Fruit fly (Drosophila melanogaster) whole organism, embryonic: Measurements from ENCODE around the gene spidey.

Source experiments
- Atf6 ChIP-seq: fragments of 200-800 bp; sonication (Bioruptor generic); IDR thresholded peaks from 2 replicates; pipeline ENCODE4 v1.3.6; 2022; ENCODE audit warnings: missing biosample characterization, missing genetic modification characterization
- B-H2 ChIP-seq: fragments of 200-800 bp; sonication (Bioruptor generic); optimal IDR thresholded peaks from 2 replicates; lab custom pipeline; 2018; ENCODE audit warnings: missing biosample characterization, mild to moderate bottlenecking, missing genetic modification characterization
- BtbVII ChIP-seq: fragments of 200-800 bp; sonication (Bioruptor generic); optimal IDR thresholded peaks from 3 replicates; lab custom pipeline; 2017; ENCODE audit warnings: missing biosample characterization, mild to moderate bottlenecking, missing genetic modification characterization
- CG10147 ChIP-seq: fragments of 200-800 bp; sonication (Bioruptor generic); optimal IDR thresholded peaks from 2 replicates; lab custom pipeline; 2019; ENCODE audit warnings: missing biosample characterization, mild to moderate bottlenecking, missing genetic modification characterization, moderate library complexity
- CG10543 ChIP-seq: fragments of 200-800 bp; sonication (Bioruptor generic); optimal IDR thresholded peaks from 3 replicates; lab custom pipeline; 2017; ENCODE audit warnings: missing biosample characterization, mild to moderate bottlenecking, missing genetic modification characterization, moderate library complexity
- CG12744 ChIP-seq: fragments of 200-800 bp; sonication (Bioruptor generic); optimal IDR thresholded peaks from 2 replicates; lab custom pipeline; 2016; ENCODE audit warnings: missing biosample characterization, missing genetic modification characterization
- CG13775 ChIP-seq: fragments of 200-800 bp; sonication (Bioruptor generic); optimal IDR thresholded peaks from 3 replicates; lab custom pipeline; 2017; ENCODE audit warnings: missing biosample characterization, mild to moderate bottlenecking, missing genetic modification characterization
- CG14667 ChIP-seq: fragments of 200-800 bp; sonication (Bioruptor generic); IDR thresholded peaks from 2 replicates; pipeline ENCODE4 v1.3.6; 2022; ENCODE audit warnings: missing biosample characterization, missing genetic modification characterization
- CG15073 ChIP-seq: fragments of 200-800 bp; sonication (Bioruptor generic); optimal IDR thresholded peaks from 2 replicates; lab custom pipeline; 2016; ENCODE audit warnings: missing biosample characterization, missing genetic modification characterization
- CG17829 ChIP-seq: fragments of 200-800 bp; optimal IDR thresholded peaks from 2 replicates; lab custom pipeline; 2019; ENCODE audit warnings: missing biosample characterization, mild to moderate bottlenecking, missing genetic modification characterization, moderate library complexity
- CG18262 ChIP-seq: fragments of 200-800 bp; optimal IDR thresholded peaks from 3 replicates; lab custom pipeline; 2019; ENCODE audit warnings: missing biosample characterization, mild to moderate bottlenecking, missing genetic modification characterization, moderate library complexity
- CG31441 ChIP-seq: fragments of 200-800 bp; sonication (Bioruptor generic); IDR thresholded peaks from 2 replicates; pipeline ENCODE4 v1.3.6; 2022; ENCODE audit warnings: missing biosample characterization, missing genetic modification characterization
- CG32767 ChIP-seq: fragments of 200-800 bp; sonication (Bioruptor generic); IDR thresholded peaks from 2 replicates; pipeline ENCODE4 v1.3.6; 2022; ENCODE audit warnings: missing biosample characterization, missing genetic modification characterization
- CG34422 ChIP-seq: fragments of 200-800 bp; sonication (Bioruptor generic); IDR thresholded peaks from 3 replicates; pipeline ENCODE4 v1.3.6; 2022; ENCODE audit warnings: missing biosample characterization, missing genetic modification characterization
- CG3726 ChIP-seq: fragments of 200-800 bp; sonication (Bioruptor generic); IDR thresholded peaks from 3 replicates; pipeline ENCODE4, ENCODE4 v1.3.6; 2022; ENCODE audit warnings: missing biosample characterization, missing genetic modification characterization
- CG3847 ChIP-seq: fragments of 200-800 bp; sonication (Bioruptor generic); IDR thresholded peaks from 2 replicates; pipeline ENCODE4 v1.3.6; 2022; ENCODE audit warnings: missing biosample characterization, missing genetic modification characterization
- CG6683 ChIP-seq: fragments of 200-800 bp; sonication (Bioruptor generic); optimal IDR thresholded peaks from 2 replicates; lab custom pipeline; 2017; ENCODE audit warnings: missing biosample characterization, mild to moderate bottlenecking, missing genetic modification characterization, missing genetic modification reagents
- CG6791 ChIP-seq: fragments of 200-800 bp; sonication (Bioruptor generic); IDR thresholded peaks from 3 replicates; pipeline ENCODE4 v1.3.6; 2022; ENCODE audit warnings: missing biosample characterization, missing genetic modification characterization; ENCODE audit not compliant: partially characterized antibody
- CG8281 ChIP-seq: fragments of 200-800 bp; sonication (Bioruptor generic); optimal IDR thresholded peaks from 2 replicates; lab custom pipeline; 2018; ENCODE audit warnings: missing biosample characterization, mild to moderate bottlenecking, missing genetic modification characterization, moderate library complexity
- CG9437 ChIP-seq: fragments of 200-800 bp; sonication (Bioruptor generic); optimal IDR thresholded peaks from 2 replicates; lab custom pipeline; 2018; ENCODE audit warnings: missing biosample characterization, mild to moderate bottlenecking, missing genetic modification characterization
- CG9797 ChIP-seq: fragments of 200-800 bp; sonication (Bioruptor generic); optimal IDR thresholded peaks from 3 replicates; lab custom pipeline; 2018; ENCODE audit warnings: missing biosample characterization, mild to moderate bottlenecking, missing genetic modification characterization
- D ChIP-seq, 2 experiments: fragments of 200-800 bp in 1 of 2; fragments of >200 bp in 1 of 2; sonication (Bioruptor generic) in 1 of 2; optimal IDR thresholded peaks; 2 replicates in 1 of 2; 3 replicates in 1 of 2; lab custom pipeline; 2017; ENCODE audit warnings: mild to moderate bottlenecking in 1 of 2, missing biosample characterization in 1 of 2, missing genetic modification characterization in 1 of 2, missing genetic modification reagents in 1 of 2
- Dll ChIP-seq: fragments of 200-800 bp; sonication (Bioruptor generic); IDR thresholded peaks from 4 replicates; pipeline ENCODE4 v1.3.6; 2022; ENCODE audit warnings: missing biosample characterization, missing genetic modification characterization; ENCODE audit not compliant: partially characterized antibody
- Ets97D ChIP-seq: fragments of 200-800 bp; sonication (Bioruptor generic); optimal IDR thresholded peaks from 3 replicates; lab custom pipeline; 2016; ENCODE audit warnings: missing biosample characterization, missing genetic modification characterization
- HmgD ChIP-seq: fragments of 200-800 bp; sonication (Bioruptor generic); optimal IDR thresholded peaks from 3 replicates; lab custom pipeline; 2016; ENCODE audit warnings: missing biosample characterization, missing genetic modification characterization
- Jarid2 ChIP-seq: fragments of 200-800 bp; sonication (Bioruptor generic); optimal IDR thresholded peaks from 3 replicates; lab custom pipeline; 2017; ENCODE audit warnings: mild to moderate bottlenecking, missing biosample characterization, missing genetic modification reagents, missing genetic modification characterization
- Lhr ChIP-seq: fragments of 200-800 bp; sonication (Bioruptor generic); optimal IDR thresholded peaks from 3 replicates; lab custom pipeline; 2017; ENCODE audit warnings: mild to moderate bottlenecking, missing biosample characterization, missing genetic modification reagents, missing genetic modification characterization
- Mad ChIP-seq: fragments of 200-800 bp; sonication (Bioruptor generic); optimal IDR thresholded peaks from 2 replicates; lab custom pipeline; 2016; ENCODE audit warnings: missing biosample characterization, missing genetic modification characterization
- Med ChIP-seq: fragments of 200-800 bp; sonication (Bioruptor generic); peaks from one replicate; lab custom pipeline; 2016; ENCODE audit warnings: missing biosample characterization, missing genetic modification characterization, mild to moderate bottlenecking, inconsistent platforms, moderate library complexity
- NK7.1 ChIP-seq: fragments of 200-800 bp; sonication (Bioruptor generic); optimal IDR thresholded peaks from 3 replicates; lab custom pipeline; 2016; ENCODE audit warnings: missing biosample characterization, missing genetic modification characterization
- Nf-YA ChIP-seq: fragments of 200-800 bp; sonication (Bioruptor generic); IDR thresholded peaks from 2 replicates; pipeline ENCODE4 v1.3.6; 2022; ENCODE audit warnings: missing biosample characterization, missing genetic modification characterization
- Ssrp ChIP-seq: fragments of 200-800 bp; sonication (Bioruptor generic); optimal IDR thresholded peaks from 2 replicates; lab custom pipeline; 2018; ENCODE audit warnings: missing biosample characterization, mild to moderate bottlenecking, missing genetic modification characterization, moderate library complexity
- TFAM ChIP-seq: fragments of 200-800 bp; sonication (Bioruptor generic); optimal IDR thresholded peaks from 2 replicates; lab custom pipeline; 2017; ENCODE audit warnings: missing biosample characterization, missing genetic modification characterization, inconsistent platforms
- Usf ChIP-seq: fragments of 200-800 bp; sonication (Bioruptor generic); optimal IDR thresholded peaks from 2 replicates; lab custom pipeline; 2017; ENCODE audit warnings: missing genotype, missing biosample characterization, missing genetic modification characterization
- Vsx1 ChIP-seq: fragments of 200-800 bp; sonication (Bioruptor generic); optimal IDR thresholded peaks from 2 replicates; lab custom pipeline; 2017; ENCODE audit warnings: missing biosample characterization, mild to moderate bottlenecking, missing genetic modification characterization, missing genetic modification reagents
- dati ChIP-seq: fragments of 200-800 bp; sonication (Bioruptor generic); IDR thresholded peaks from 2 replicates; pipeline ENCODE4 v1.3.6; 2022; ENCODE audit warnings: missing biosample characterization, missing genetic modification characterization
- hbn ChIP-seq: fragments of 200-800 bp; sonication (Bioruptor generic); IDR thresholded peaks from 2 replicates; pipeline ENCODE4 v1.3.6; 2022; ENCODE audit warnings: missing biosample characterization, missing genetic modification characterization; ENCODE audit not compliant: partially characterized antibody
- mam ChIP-seq: fragments of 200-800 bp; sonication (Bioruptor generic); optimal IDR thresholded peaks from 3 replicates; lab custom pipeline; 2016; ENCODE audit warnings: missing biosample characterization, missing genetic modification characterization
- nom ChIP-seq: fragments of 200-800 bp; sonication (Bioruptor generic); optimal IDR thresholded peaks from 2 replicates; lab custom pipeline; 2017; ENCODE audit warnings: missing biosample characterization, missing genetic modification characterization, mild to moderate bottlenecking, moderate library complexity, missing genetic modification reagents
- sc ChIP-seq, 3 experiments: fragments of >200 bp in 2 of 3; fragments of 200-800 bp in 1 of 3; sonication (Bioruptor generic) in 1 of 3; optimal IDR thresholded peaks; 2 replicates in 2 of 3; 3 replicates in 1 of 3; lab custom pipeline; 2017; ENCODE audit warnings: mild to moderate bottlenecking in 1 of 3, missing biosample characterization in 1 of 3, missing genetic modification characterization in 1 of 3, missing genetic modification reagents in 1 of 3
- sens ChIP-seq: fragments of 200-800 bp; sonication (Bioruptor generic); peaks from one replicate; lab custom pipeline; 2016; ENCODE audit warnings: missing biosample characterization, missing genetic modification characterization
- sens-2 ChIP-seq: fragments of 200-800 bp; sonication (Bioruptor generic); IDR thresholded peaks from 2 replicates; pipeline ENCODE4 v1.3.6; 2022; ENCODE audit warnings: missing biosample characterization, missing genetic modification characterization
- sisA ChIP-seq: fragments of 200-800 bp; sonication (Bioruptor generic); IDR thresholded peaks from 2 replicates; pipeline ENCODE4 v1.3.6; 2022; ENCODE audit warnings: missing biosample characterization, missing genetic modification characterization
- sna ChIP-seq: fragments of 200-800 bp; sonication (Bioruptor generic); IDR thresholded peaks from 2 replicates; pipeline ENCODE4 v1.3.6; 2022; ENCODE audit warnings: missing biosample characterization, missing genetic modification characterization; ENCODE audit not compliant: partially characterized antibody
- tin ChIP-seq: fragments of 200-800 bp; sonication (Bioruptor generic); optimal IDR thresholded peaks from 3 replicates; lab custom pipeline; 2016; ENCODE audit warnings: missing biosample characterization, missing genetic modification characterization
- tll ChIP-seq, 2 experiments: fragments of 200-800 bp in 1 of 2; fragments of >200 bp in 1 of 2; sonication (Bioruptor generic) in 1 of 2; optimal IDR thresholded peaks; 2 replicates each; lab custom pipeline; 2017 to 2019; ENCODE audit warnings: missing biosample characterization in 2 of 2, missing genetic modification characterization in 2 of 2, mild to moderate bottlenecking in 1 of 2, moderate library complexity in 1 of 2
- trem ChIP-seq: fragments of 200-800 bp; optimal IDR thresholded peaks from 3 replicates; lab custom pipeline; 2019; ENCODE audit warnings: missing biosample characterization, mild to moderate bottlenecking, missing genetic modification characterization, moderate library complexity
- vnd ChIP-seq: fragments of 200-800 bp; sonication (Bioruptor generic); IDR thresholded peaks from 3 replicates; pipeline ENCODE4 v1.3.6; 2022; ENCODE audit warnings: missing biosample characterization, missing genetic modification characterization; ENCODE audit not compliant: partially characterized antibody
- wor ChIP-seq: fragments of 200-800 bp; sonication (Bioruptor generic); IDR thresholded peaks from 2 replicates; pipeline ENCODE4 v1.3.6; 2022; ENCODE audit warnings: missing biosample characterization, missing genetic modification characterization

spidey gene

dm6 chrX:7934679-7935078, 25.9 kb downstream of the spidey start, which contains the start of gene RpS14b (continued):
- TF ChIP-seq CG12744 = no peak
- no peak for TF ChIP-seq CG3726 (GFP tag; lab: Robert Waterston, UW)
- no peak for TF ChIP-seq D (optimal IDR thresholded peaks at IDR 0.05; lab: Kevin White, UChicago)
- no peak for TF ChIP-seq D (GFP tag; optimal IDR thresholded peaks at IDR 0.05; lab: Kevin White, UChicago)
- peak; percentile 61 for TF ChIP-seq BtbVII (GFP tag; lab: Kevin White, UChicago)
- no peak for TF ChIP-seq tll (GFP tag; optimal IDR thresholded peaks at IDR 0.05; lab: Kevin White, UChicago)
- TF ChIP-seq CG32767 (GFP tag; lab: Robert Waterston, UW) = peak; percentile 51; the same call in 1 of the 2 replicates
- peak; percentile 41; the same call in 1 of the 2 replicates for TF ChIP-seq dati (GFP tag; lab: Robert Waterston, UW)
- TF ChIP-seq Nf-YA = no peak
- peak; percentile 86 for TF ChIP-seq CG34422
- TF ChIP-seq CG3847 (GFP tag; lab: Robert Waterston, UW) = peak; percentile 61
- peak; percentile 47 for TF ChIP-seq mam
- no peak for TF ChIP-seq CG8281 (tag; lab: Kevin White, UChicago)
- TF ChIP-seq CG31441 (GFP tag; lab: Robert Waterston, UW) = 0 out of 2 replicates have a peak, but pooled peaks have one; percentile 27
- peak; percentile 96 for TF ChIP-seq Med (GFP tag; lab: Kevin White, UChicago)
- TF ChIP-seq CG18262 (tag; lab: Kevin White, UChicago) = peak; percentile 22
- no peak for TF ChIP-seq Ssrp (tag; lab: Kevin White, UChicago)
- peak; percentile 54 for TF ChIP-seq Vsx1
- TF ChIP-seq Dll = peak; percentile 70
- peak; percentile 36 for TF ChIP-seq Mad (GFP tag; lab: Kevin White, UChicago)
- peak; percentile 87 for TF ChIP-seq B-H2 (GFP tag; lab: Kevin White, UChicago)
- TF ChIP-seq vnd (GFP tag; lab: Robert Waterston, UW) = peak; percentile 66
- no peak for TF ChIP-seq CG6683 (GFP tag; lab: Kevin White, UChicago)
- no peak for TF ChIP-seq sc (optimal IDR thresholded peaks at IDR 0.05; lab: Kevin White, UChicago)
- peak; percentile 8 for TF ChIP-seq sc (GFP tag; optimal IDR thresholded peaks at IDR 0.05; lab: Kevin White, UChicago)
- TF ChIP-seq sens (GFP tag; lab: Kevin White, UChicago) = peak; percentile 88
- TF ChIP-seq NK7.1 (GFP tag; lab: Kevin White, UChicago) = peak; percentile 43
- no peak; the same call in 1 of the 2 replicates for TF ChIP-seq sna
- TF ChIP-seq sisA (GFP tag; lab: Robert Waterston, UW) = peak; percentile 24; the same call in 1 of the 2 replicates
- TF ChIP-seq CG10147 (GFP tag; lab: Kevin White, UChicago) = no peak
- TF ChIP-seq CG9797 (GFP tag; lab: Kevin White, UChicago) = peak; percentile 48
- peak; percentile 24 for TF ChIP-seq CG17829
- peak; percentile 28 for TF ChIP-seq CG9437 (GFP tag; lab: Kevin White, UChicago)
- peak; percentile 66 for TF ChIP-seq hbn (GFP tag; lab: Robert Waterston, UW)
- peak; percentile 29 for TF ChIP-seq Jarid2 (GFP tag; lab: Kevin White, UChicago)
- TF ChIP-seq CG15073 (GFP tag; lab: Kevin White, UChicago) = no peak
- no peak for TF ChIP-seq TFAM (GFP tag; lab: Kevin White, UChicago)
- TF ChIP-seq CG14667 = no peak
- peak; percentile 68 for TF ChIP-seq CG6791 (GFP tag; lab: Robert Waterston, UW)
- peak; percentile 51 for TF ChIP-seq Lhr (GFP tag; lab: Kevin White, UChicago)
- TF ChIP-seq Ets97D = peak; percentile 98
- TF ChIP-seq sens-2 (GFP tag; lab: Robert Waterston, UW) = 0 out of 2 replicates have a peak, but pooled peaks have one; percentile 31
- TF ChIP-seq HmgD (GFP tag; lab: Kevin White, UChicago) = peak; percentile 48
- peak; percentile 76 for TF ChIP-seq CG10543
- peak; percentile 73 for TF ChIP-seq nom
- peak; percentile 82 for TF ChIP-seq CG13775
- TF ChIP-seq Usf (GFP tag; lab: Kevin White, UChicago) = no peak
- TF ChIP-seq trem (tag; lab: Kevin White, UChicago) = peak; percentile 51
- TF ChIP-seq tin = peak; percentile 45
- no peak for TF ChIP-seq wor (GFP tag; lab: Robert Waterston, UW)
- TF ChIP-seq Atf6 (GFP tag; lab: Robert Waterston, UW) = peak; percentile 64
